In the genomic region with DNA sequence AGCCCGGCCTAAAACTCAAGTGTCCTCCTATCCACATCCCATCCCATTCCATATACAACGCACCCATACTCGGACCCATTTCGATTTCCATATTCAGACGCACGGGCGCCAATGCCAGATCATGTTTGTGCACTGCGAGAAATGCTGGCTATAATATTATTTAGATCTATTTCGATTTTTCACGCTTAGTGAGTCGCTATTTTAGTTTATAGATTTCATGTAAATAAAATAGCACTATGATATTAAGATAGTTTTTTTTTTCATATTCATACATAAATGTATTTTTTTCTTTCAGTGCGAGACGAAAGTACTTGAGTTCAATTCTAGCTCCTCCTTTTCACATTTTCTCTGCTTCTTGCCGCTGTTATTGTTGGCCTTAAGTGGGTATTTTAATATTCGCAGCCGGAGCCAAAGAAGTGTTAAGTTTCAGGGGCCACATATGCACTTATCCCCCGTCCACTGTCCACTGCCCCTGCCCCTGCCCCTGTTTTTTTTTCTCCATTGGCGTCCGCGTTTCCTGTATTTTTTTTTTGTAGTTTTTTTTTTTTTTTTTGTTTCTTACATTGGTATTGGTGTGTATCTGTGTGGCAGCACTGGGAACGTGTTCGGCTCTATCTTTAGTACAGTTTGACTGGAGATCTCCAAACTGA, we compare ENCODE assay signal across 5 fruit fly cellular contexts.
TF ChIP-seq lines count a peak whose summit lies in the region.

No protein-coding gene starts in this region.

- no peak for TF ChIP-seq CTCF in whole organism, embryonic (GFP tag; optimal IDR thresholded peaks at IDR 0.05; lab: Kevin White, UChicago)

TF ChIP-seq in whole organism, adult, 20 proteins besides CTCF, POLR2A, EP300 and RAD21 (continues in another document):
- TF ChIP-seq CG33017 (tag; optimal IDR thresholded peaks at IDR 0.05; lab: Kevin White, UChicago), result peak; percentile 1
- peak; percentile 32 for TF ChIP-seq kay (GFP tag; lab: Kevin White, UChicago; ENCODE audit: borderline replicate concordance)
- no peak for TF ChIP-seq CG11617 (GFP tag; optimal IDR thresholded peaks at IDR 0.05; lab: Kevin White, UChicago)
- TF ChIP-seq tj (GFP tag; optimal IDR thresholded peaks at IDR 0.05; lab: Kevin White, UChicago), result no peak
- TF ChIP-seq CG1620 (GFP tag; optimal IDR thresholded peaks at IDR 0.05; lab: Kevin White, UChicago), result no peak
- no peak for TF ChIP-seq ovo (GFP tag; optimal IDR thresholded peaks at IDR 0.05; lab: Kevin White, UChicago)
- peak; percentile 19 for TF ChIP-seq CG14711 (tag; optimal IDR thresholded peaks at IDR 0.05; lab: Kevin White, UChicago)
- TF ChIP-seq CG7045 (GFP tag; optimal IDR thresholded peaks at IDR 0.05; lab: Kevin White, UChicago), result no peak
- no peak for TF ChIP-seq Clk (GFP tag; optimal IDR thresholded peaks at IDR 0.05; lab: Kevin White, UChicago)
- no peak for TF ChIP-seq Hr96 (GFP tag; optimal IDR thresholded peaks at IDR 0.05; lab: Kevin White, UChicago)
- TF ChIP-seq Mnt (GFP tag; optimal IDR thresholded peaks at IDR 0.05; lab: Kevin White, UChicago), result no peak
- TF ChIP-seq CG5204 (GFP tag; optimal IDR thresholded peaks at IDR 0.05; lab: Kevin White, UChicago), result no peak
- no peak for TF ChIP-seq bab1 (GFP tag; optimal IDR thresholded peaks at IDR 0.05; lab: Kevin White, UChicago)
- no peak for TF ChIP-seq cnc (optimal IDR thresholded peaks at IDR 0.05; lab: Kevin White, UChicago)
- no peak for TF ChIP-seq CG7101 (tag; optimal IDR thresholded peaks at IDR 0.05; lab: Kevin White, UChicago)
- no peak for TF ChIP-seq toe (GFP tag; optimal IDR thresholded peaks at IDR 0.05; lab: Kevin White, UChicago)
- no peak for TF ChIP-seq cic (GFP tag; optimal IDR thresholded peaks at IDR 0.05; lab: Kevin White, UChicago)

TF ChIP-seq in whole organism, embryonic, 481 proteins besides CTCF, POLR2A, EP300 and RAD21 (continues in another document):
- no peak; the same call in 2 of the 3 replicates for TF ChIP-seq CG11456 (GFP tag; IDR thresholded peaks at IDR 0.05; lab: Robert Waterston, UW)
- peak; percentile 96 for TF ChIP-seq dmrt11E (tag; optimal IDR thresholded peaks at IDR 0.05; lab: Kevin White, UChicago)
- TF ChIP-seq rib (GFP tag; IDR thresholded peaks at IDR 0.05; lab: Robert Waterston, UW), result no peak
- peak; percentile 81 for TF ChIP-seq CG15601 (tag; optimal IDR thresholded peaks at IDR 0.05; lab: Kevin White, UChicago)
- peak; percentile 48 for TF ChIP-seq CG4328 (GFP tag; optimal IDR thresholded peaks at IDR 0.05; lab: Kevin White, UChicago)
- no peak for TF ChIP-seq knrl (GFP tag; IDR thresholded peaks at IDR 0.05; lab: Robert Waterston, UW; ENCODE audit: partially characterized antibody)
- TF ChIP-seq CG43689 (GFP tag; IDR thresholded peaks at IDR 0.05; lab: Robert Waterston, UW), result no peak
- peak; percentile 74; the same call in 1 of the 3 replicates for TF ChIP-seq so (GFP tag; IDR thresholded peaks at IDR 0.05; lab: Robert Waterston, UW)
- peak; percentile 67 for TF ChIP-seq CG18764 (GFP tag; optimal IDR thresholded peaks at IDR 0.05; lab: Kevin White, UChicago)
- TF ChIP-seq gro (GFP tag; optimal IDR thresholded peaks at IDR 0.05; lab: Kevin White, UChicago), result no peak
- TF ChIP-seq Hand (GFP tag; optimal IDR thresholded peaks at IDR 0.05; lab: Kevin White, UChicago), result no peak
- no peak for TF ChIP-seq pfk (GFP tag; optimal IDR thresholded peaks at IDR 0.05; lab: Kevin White, UChicago)
- TF ChIP-seq org-1 (GFP tag; optimal IDR thresholded peaks at IDR 0.05; lab: Kevin White, UChicago), result peak; percentile 58
- TF ChIP-seq Dll (GFP tag; IDR thresholded peaks at IDR 0.05; lab: Robert Waterston, UW; ENCODE audit: partially characterized antibody), result no peak
- peak; percentile 76 for TF ChIP-seq CG10209 (GFP tag; optimal IDR thresholded peaks at IDR 0.05; lab: Kevin White, UChicago)
- TF ChIP-seq mam (GFP tag; optimal IDR thresholded peaks at IDR 0.05; lab: Kevin White, UChicago), result peak; percentile 7

TF ChIP-seq in whole organism, prepupa, 60 proteins besides CTCF, POLR2A, EP300 and RAD21 (continues in another document):
- TF ChIP-seq eg (GFP tag; IDR thresholded peaks at IDR 0.05; lab: Robert Waterston, UW), result peak; percentile 59; the same call in 2 of the 3 replicates
- no peak for TF ChIP-seq Hr38 (GFP tag; optimal IDR thresholded peaks at IDR 0.05; lab: Kevin White, UChicago)
- TF ChIP-seq CG4318 (GFP tag; optimal IDR thresholded peaks at IDR 0.05; lab: Kevin White, UChicago), result peak; percentile 62
- peak; percentile 76 for TF ChIP-seq Lpt (GFP tag; optimal IDR thresholded peaks at IDR 0.05; lab: Kevin White, UChicago)
- peak; percentile 63 for TF ChIP-seq spab (GFP tag; optimal IDR thresholded peaks at IDR 0.05; lab: Kevin White, UChicago)
- peak; percentile 40 for TF ChIP-seq CG11902 (GFP tag; optimal IDR thresholded peaks at IDR 0.05; lab: Kevin White, UChicago)
- peak; percentile 81 for TF ChIP-seq esn (GFP tag; optimal IDR thresholded peaks at IDR 0.05; lab: Kevin White, UChicago)
- TF ChIP-seq CG10631 (GFP tag; optimal IDR thresholded peaks at IDR 0.05; lab: Kevin White, UChicago), result peak; percentile 85
- peak; percentile 75 for TF ChIP-seq CG6792 (GFP tag; optimal IDR thresholded peaks at IDR 0.05; lab: Kevin White, UChicago)
- peak; percentile 72 for TF ChIP-seq fd59A (GFP tag; optimal IDR thresholded peaks at IDR 0.05; lab: Kevin White, UChicago)
- TF ChIP-seq CG15336 (GFP tag; IDR thresholded peaks at IDR 0.05; lab: Robert Waterston, UW), result peak; percentile 85
- TF ChIP-seq lz (GFP tag; optimal IDR thresholded peaks at IDR 0.05; lab: Kevin White, UChicago), result peak; percentile 68
- 0 out of 2 replicates have a peak, but pooled peaks have one; percentile 14 for TF ChIP-seq CG11294 (GFP tag; IDR thresholded peaks at IDR 0.05; lab: Robert Waterston, UW)
- peak; percentile 16 for TF ChIP-seq Ets21C (GFP tag; optimal IDR thresholded peaks at IDR 0.05; lab: Kevin White, UChicago)
- TF ChIP-seq acj6 (GFP tag; optimal IDR thresholded peaks at IDR 0.05; lab: Kevin White, UChicago), result peak; percentile 80
- TF ChIP-seq CG3032 (tag; optimal IDR thresholded peaks at IDR 0.05; lab: Kevin White, UChicago), result peak; percentile 76
- TF ChIP-seq vri (GFP tag; optimal IDR thresholded peaks at IDR 0.05; lab: Kevin White, UChicago), result peak; percentile 53

TF ChIP-seq in whole organism, pupa, 21 proteins besides CTCF, POLR2A, EP300 and RAD21 (continues in another document):
- TF ChIP-seq CG12605 (GFP tag; IDR thresholded peaks at IDR 0.05; lab: Robert Waterston, UW) (peak; percentile 66; the same call in 1 of the 2 replicates), CG15710 (tag; optimal IDR thresholded peaks at IDR 0.05; lab: Kevin White, UChicago) (peak; percentile 83), CG8159 (tag; optimal IDR thresholded peaks at IDR 0.05; lab: Kevin White, UChicago) (peak; percentile 86), CG17806 (tag; optimal IDR thresholded peaks at IDR 0.05; lab: Kevin White, UChicago) (peak; percentile 76), CG14655 (GFP tag; optimal IDR thresholded peaks at IDR 0.05; lab: Kevin White, UChicago) (peak; percentile 83), EcR (GFP tag; optimal IDR thresholded peaks at IDR 0.05; lab: Kevin White, UChicago) (no peak), CG8301 (tag; optimal IDR thresholded peaks at IDR 0.05; lab: Kevin White, UChicago) (peak; percentile 72), Pif1A (GFP tag; optimal IDR thresholded peaks at IDR 0.05; lab: Kevin White, UChicago) (peak; percentile 73), CG9948 (tag; optimal IDR thresholded peaks at IDR 0.05; lab: Kevin White, UChicago) (peak; percentile 77), CG10348 (GFP tag; IDR thresholded peaks at IDR 0.05; lab: Robert Waterston, UW) (no peak), CG4496 (GFP tag; IDR thresholded peaks at IDR 0.05; lab: Robert Waterston, UW) (peak; percentile 69; the same call in 2 of the 3 replicates), fd96Ca (GFP tag; IDR thresholded peaks at IDR 0.05; lab: Robert Waterston, UW) (0 out of 3 replicates have a peak, but pooled peaks have one; percentile 47), D1 (tag; optimal IDR thresholded peaks at IDR 0.05; lab: Kevin White, UChicago) (peak; percentile 1), Snoo (tag; optimal IDR thresholded peaks at IDR 0.05; lab: Kevin White, UChicago) (peak; percentile 63), CG32121 (GFP tag; IDR thresholded peaks at IDR 0.05; lab: Robert Waterston, UW) (peak; percentile 47), CG13204 (GFP tag; optimal IDR thresholded peaks at IDR 0.05; lab: Kevin White, UChicago) (peak; percentile 60), gl (tag; optimal IDR thresholded peaks at IDR 0.05; lab: Kevin White, UChicago) (peak; percentile 36), Ets98B (GFP tag; IDR thresholded peaks at IDR 0.05; lab: Robert Waterston, UW) (peak; percentile 59)

TF ChIP-seq in whole organism, wandering third instar larva, 38 proteins besides CTCF, POLR2A, EP300 and RAD21 (continues in another document):
- no peak for TF ChIP-seq Mio (GFP tag; optimal IDR thresholded peaks at IDR 0.05; lab: Kevin White, UChicago)
- peak; percentile 65 for TF ChIP-seq fru (GFP tag; optimal IDR thresholded peaks at IDR 0.05; lab: Kevin White, UChicago)
- no peak for TF ChIP-seq Abd-B (GFP tag; optimal IDR thresholded peaks at IDR 0.05; lab: Kevin White, UChicago)
- no peak for TF ChIP-seq tai (GFP tag; optimal IDR thresholded peaks at IDR 0.05; lab: Kevin White, UChicago)
- no peak for TF ChIP-seq brk (GFP tag; optimal IDR thresholded peaks at IDR 0.05; lab: Kevin White, UChicago)
- no peak for TF ChIP-seq pan (optimal IDR thresholded peaks at IDR 0.05; lab: Kevin White, UChicago)
- TF ChIP-seq Dfd (GFP tag; optimal IDR thresholded peaks at IDR 0.05; lab: Kevin White, UChicago), result no peak
- peak; percentile 37 for TF ChIP-seq woc (GFP tag; optimal IDR thresholded peaks at IDR 0.05; lab: Kevin White, UChicago)
- peak in 1 of 2 experiments; percentile 75 for TF ChIP-seq foxo (GFP tag; optimal IDR thresholded peaks at IDR 0.05; lab: Kevin White, UChicago)
- TF ChIP-seq HLH106 (tag; optimal IDR thresholded peaks at IDR 0.05; lab: Kevin White, UChicago), result peak; percentile 59
- peak; percentile 39 for TF ChIP-seq sage (GFP tag; optimal IDR thresholded peaks at IDR 0.05; lab: Kevin White, UChicago)
- TF ChIP-seq Vsx2 (GFP tag; optimal IDR thresholded peaks at IDR 0.05; lab: Kevin White, UChicago; ENCODE audit: partially characterized antibody), result no peak
- TF ChIP-seq psq (GFP tag; optimal IDR thresholded peaks at IDR 0.05; lab: Kevin White, UChicago), result peak; percentile 62
- no peak for TF ChIP-seq lola (GFP tag; optimal IDR thresholded peaks at IDR 0.05; lab: Kevin White, UChicago)
- TF ChIP-seq Rel (GFP tag; optimal IDR thresholded peaks at IDR 0.05; lab: Kevin White, UChicago), result peak; percentile 39
- TF ChIP-seq Rel (tag; optimal IDR thresholded peaks at IDR 0.05; lab: Kevin White, UChicago), result peak; percentile 16
- TF ChIP-seq br (GFP tag; optimal IDR thresholded peaks at IDR 0.05; lab: Kevin White, UChicago), result peak; percentile 71
- no peak for TF ChIP-seq usp (GFP tag; optimal IDR thresholded peaks at IDR 0.05; lab: Kevin White, UChicago)
- peak; percentile 74 for TF ChIP-seq sv (GFP tag; optimal IDR thresholded peaks at IDR 0.05; lab: Kevin White, UChicago)
- TF ChIP-seq Sp1 (GFP tag; optimal IDR thresholded peaks at IDR 0.05; lab: Kevin White, UChicago), result peak; percentile 75
- TF ChIP-seq dsf (GFP tag; optimal IDR thresholded peaks at IDR 0.05; lab: Kevin White, UChicago; ENCODE audit: borderline replicate concordance), result no peak
- peak; percentile 8 for TF ChIP-seq CG32264 (GFP tag; optimal IDR thresholded peaks at IDR 0.05; lab: Kevin White, UChicago)
